Worm (Caenorhabditis elegans) whole organism, L1 larva: ENCODE results near the gene F54D5.15.

Experiments used
- C04F5.9 ChIP-seq: sonication (generic microtip); optimal IDR thresholded peaks from 2 replicates; lab custom pipeline; 2016; ENCODE audit warnings: missing genetic modification characterization, missing compliant biosample characterization
- F16B12.6 ChIP-seq: fragments of 150-350 bp; optimal IDR thresholded peaks from 2 replicates; lab custom pipeline; 2014; ENCODE audit warnings: missing biosample characterization, missing genetic modification characterization
- Y116A8C.19 ChIP-seq: sonication (generic microtip); optimal IDR thresholded peaks from 2 replicates; lab custom pipeline; 2016; ENCODE audit warnings: missing compliant biosample characterization, missing genetic modification characterization, borderline replicate concordance
- aly-2 ChIP-seq: fragments of 150-350 bp; optimal IDR thresholded peaks from 2 replicates; lab custom pipeline; 2014; ENCODE audit warnings: missing biosample characterization, missing genetic modification characterization
- ceh-63 ChIP-seq: fragments of 200-800 bp; sonication (Bioruptor generic); optimal IDR thresholded peaks from 2 replicates; lab custom pipeline; 2018; ENCODE audit warnings: mild to moderate bottlenecking, missing genetic modification characterization, missing compliant biosample characterization
- ceh-88 ChIP-seq: fragments of 200-800 bp; sonication (Bioruptor generic); IDR thresholded peaks from 2 replicates; pipeline ENCODE4 v1.3.6; 2022; ENCODE audit warnings: missing genetic modification characterization, missing compliant biosample characterization
- ces-1 ChIP-seq: fragments of 150-350 bp; optimal IDR thresholded peaks from 2 replicates; lab custom pipeline; 2014; ENCODE audit warnings: missing biosample characterization, missing genetic modification reagents, missing genetic modification characterization
- dpl-1 ChIP-seq, 3 experiments: fragments of 150-350 bp in 2 of 3; sonication (generic microtip) in 1 of 3; optimal IDR thresholded peaks; 2 replicates each; lab custom pipeline; 2014 to 2017; ENCODE audit warnings: missing biosample characterization in 3 of 3, missing genetic modification characterization in 3 of 3, missing genetic modification reagents in 3 of 3
- efl-1 ChIP-seq, 4 experiments: fragments of 150-350 bp; optimal IDR thresholded peaks in 3 of 4; peaks in 1 of 4; 1 replicate in 1 of 4; 2 replicates in 3 of 4; lab custom pipeline; 2014; ENCODE audit warnings: missing biosample characterization in 2 of 4, missing genetic modification characterization in 2 of 4, missing genetic modification reagents in 2 of 4
- egl-27 ChIP-seq, 2 experiments: fragments of 150-350 bp in 1 of 2; sonication (generic microtip); optimal IDR thresholded peaks; 3 replicates each; lab custom pipeline; 2017 to 2018; ENCODE audit warnings: missing biosample characterization in 2 of 2, missing genetic modification characterization in 2 of 2, missing genetic modification reagents in 2 of 2
- elt-3 ChIP-seq, 6 experiments: fragments of 150-350 bp in 1 of 6; sonication (generic microtip); optimal IDR thresholded peaks; 2 replicates each; lab custom pipeline; 2017 to 2018; ENCODE audit warnings: missing biosample characterization in 6 of 6, missing genetic modification characterization in 6 of 6, inconsistent platforms in 1 of 6
- fkh-4 ChIP-seq: sonication (generic microtip); optimal IDR thresholded peaks from 2 replicates; lab custom pipeline; 2016; ENCODE audit warnings: missing compliant biosample characterization, missing genetic modification characterization, borderline replicate concordance
- fkh-8 ChIP-seq: sonication (generic microtip); optimal IDR thresholded peaks from 2 replicates; lab custom pipeline; 2016; ENCODE audit warnings: mild to moderate bottlenecking, missing genetic modification characterization, missing compliant biosample characterization
- grh-1 ChIP-seq: fragments of 200-800 bp; sonication (Bioruptor generic); IDR thresholded peaks from 2 replicates; pipeline ENCODE4 v1.3.6; 2022; ENCODE audit warnings: missing genetic modification reagents, missing genetic modification characterization, missing compliant biosample characterization
- irx-1 ChIP-seq: sonication (generic microtip); optimal IDR thresholded peaks from 2 replicates; lab custom pipeline; 2016; ENCODE audit warnings: missing genetic modification characterization, missing compliant biosample characterization
- isw-1 ChIP-seq: fragments of 200-800 bp; sonication (Bioruptor generic); IDR thresholded peaks from 2 replicates; pipeline ENCODE4 v1.3.6; 2022; ENCODE audit warnings: missing genetic modification characterization, missing compliant biosample characterization
- lin-14 ChIP-seq: fragments of 200-800 bp; sonication (Bioruptor generic); optimal IDR thresholded peaks from 2 replicates; lab custom pipeline; 2018; ENCODE audit warnings: mild to moderate bottlenecking, missing genetic modification characterization, moderate library complexity, missing compliant biosample characterization
- lin-15B ChIP-seq: fragments of 150-350 bp; sonication (generic microtip); optimal IDR thresholded peaks from 3 replicates; lab custom pipeline; 2014; ENCODE audit warnings: missing biosample characterization, missing genetic modification characterization
- lin-35 ChIP-seq, 2 experiments: fragments of 150-350 bp; optimal IDR thresholded peaks; 2 replicates each; lab custom pipeline; 2014; ENCODE audit warnings: missing biosample characterization in 2 of 2, missing genetic modification characterization in 2 of 2, missing genetic modification reagents in 2 of 2
- lsy-2 ChIP-seq, 2 experiments: fragments of 150-350 bp; optimal IDR thresholded peaks; 2 replicates each; lab custom pipeline; 2014; ENCODE audit warnings: missing biosample characterization in 2 of 2, missing genetic modification characterization in 2 of 2
- mab-9 ChIP-seq: fragments of 200-800 bp; sonication (Bioruptor generic); IDR thresholded peaks from 2 replicates; pipeline ENCODE4 v1.3.6; 2022; ENCODE audit warnings: missing genetic modification reagents, missing genetic modification characterization, missing compliant biosample characterization
- mdl-1 ChIP-seq, 2 experiments: fragments of 150-350 bp; optimal IDR thresholded peaks; 2 replicates each; lab custom pipeline; 2014 to 2017; ENCODE audit warnings: missing biosample characterization in 2 of 2, missing genetic modification characterization in 2 of 2, inconsistent platforms in 1 of 2
- mef-2 ChIP-seq: fragments of 150-350 bp; optimal IDR thresholded peaks from 2 replicates; lab custom pipeline; 2014; ENCODE audit warnings: missing biosample characterization, missing genetic modification characterization
- mep-1 ChIP-seq: fragments of 150-350 bp; optimal IDR thresholded peaks from 2 replicates; lab custom pipeline; 2014; ENCODE audit warnings: missing biosample characterization, missing genetic modification characterization
- nhr-11 ChIP-seq: fragments of 150-350 bp; optimal IDR thresholded peaks from 2 replicates; lab custom pipeline; 2014; ENCODE audit warnings: missing biosample characterization, missing genetic modification characterization
- nhr-20 ChIP-seq: sonication (generic microtip); optimal IDR thresholded peaks from 2 replicates; lab custom pipeline; 2016; ENCODE audit warnings: mild to moderate bottlenecking, missing genetic modification characterization, missing compliant biosample characterization
- nhr-71 ChIP-seq: sonication (generic microtip); optimal IDR thresholded peaks from 2 replicates; lab custom pipeline; 2016; ENCODE audit warnings: mild to moderate bottlenecking, missing genetic modification characterization, moderate library complexity, missing compliant biosample characterization
- nhr-77 ChIP-seq: fragments of 150-350 bp; optimal IDR thresholded peaks from 2 replicates; lab custom pipeline; 2014; ENCODE audit warnings: missing biosample characterization, missing genetic modification characterization
- nhr-84 ChIP-seq: sonication (generic microtip); optimal IDR thresholded peaks from 2 replicates; lab custom pipeline; 2017; ENCODE audit warnings: missing biosample characterization, missing genetic modification characterization
- pax-3 ChIP-seq: fragments of 200-800 bp; sonication (Bioruptor generic); optimal IDR thresholded peaks from 2 replicates; lab custom pipeline; 2018; ENCODE audit warnings: mild to moderate bottlenecking, missing genetic modification characterization, moderate library complexity, missing compliant biosample characterization
- pqm-1 ChIP-seq: sonication (generic microtip); optimal IDR thresholded peaks from 3 replicates; lab custom pipeline; 2017; ENCODE audit warnings: missing biosample characterization, missing genetic modification characterization
- unc-130 ChIP-seq: fragments of 150-350 bp; optimal IDR thresholded peaks from 2 replicates; lab custom pipeline; 2017; ENCODE audit warnings: missing biosample characterization, missing genetic modification characterization, inconsistent platforms
- unc-86 ChIP-seq: sonication (generic microtip); optimal IDR thresholded peaks from 2 replicates; lab custom pipeline; 2016; ENCODE audit warnings: missing genetic modification characterization, missing compliant biosample characterization
- unc-98 ChIP-seq: fragments of 200-800 bp; sonication (Bioruptor generic); IDR thresholded peaks from 2 replicates; pipeline ENCODE4 v1.3.6; 2022; ENCODE audit warnings: missing genetic modification characterization, missing compliant biosample characterization
- xbp-1 ChIP-seq: sonication (generic microtip); optimal IDR thresholded peaks from 2 replicates; lab custom pipeline; 2016; ENCODE audit warnings: missing genetic modification characterization, missing compliant biosample characterization
- zag-1 ChIP-seq: fragments of 150-350 bp; optimal IDR thresholded peaks from 2 replicates; lab custom pipeline; 2014; ENCODE audit warnings: missing biosample characterization, missing genetic modification characterization
- zip-4 ChIP-seq: fragments of 200-800 bp; sonication (Bioruptor generic); optimal IDR thresholded peaks from 2 replicates; lab custom pipeline; 2018; ENCODE audit warnings: mild to moderate bottlenecking, missing genetic modification characterization, moderate library complexity, missing compliant biosample characterization
- ztf-11 ChIP-seq, 2 experiments: sonication (generic microtip); optimal IDR thresholded peaks; 2 replicates each; lab custom pipeline; 2016 to 2017; ENCODE audit warnings: missing genetic modification characterization in 2 of 2, missing biosample characterization in 1 of 2, missing compliant biosample characterization in 1 of 2

Gene F54D5.15

ce11 chrII:11596157-11596740 is 32.2 kb upstream of the F54D5.15 start:
- TF ChIP-seq nhr-71 (tag; lab: Kevin White, UChicago) (peak; percentile 86), lin-14 (GFP tag; lab: Kevin White, UChicago) (peak; percentile 1), elt-3 (tag; optimal IDR thresholded peaks at IDR 0.05; lab: Kevin White, UChicago) (no peak), mab-9 (GFP tag; lab: Robert Waterston, UW) (no peak), unc-130 (tag; lab: Kevin White, UChicago) (no peak)

- peak in 1 of 2 experiments; percentile 6 for TF ChIP-seq lin-35 (GFP tag; optimal IDR thresholded peaks at IDR 0.05; lab: Kevin White, UChicago)
- TF ChIP-seq dpl-1 (GFP tag; optimal IDR thresholded peaks at IDR 0.05; lab: Kevin White, UChicago): peak in 1 of 3 experiments; percentile 15
- peak; percentile 75 for TF ChIP-seq lin-14 (GFP tag; lab: Kevin White, UChicago)
- no peak for TF ChIP-seq zag-1 (tag; lab: Kevin White, UChicago)
- TF ChIP-seq lsy-2 (tag; optimal IDR thresholded peaks at IDR 0.05; lab: Kevin White, UChicago): peak in 1 of 2 experiments; percentile 1
- no peak for TF ChIP-seq Y116A8C.19 (tag; lab: Kevin White, UChicago)
- peak in 1 of 2 experiments; percentile 1 for TF ChIP-seq ztf-11 (tag; optimal IDR thresholded peaks at IDR 0.05; lab: Kevin White, UChicago)
- TF ChIP-seq mdl-1 (tag; optimal IDR thresholded peaks at IDR 0.05; lab: Kevin White, UChicago): peak; percentile 41 to 61
- no peak for TF ChIP-seq ces-1 (GFP tag; lab: Kevin White, UChicago)
- TF ChIP-seq efl-1 (optimal IDR thresholded peaks at IDR 0.05; lab: Kevin White, UChicago): peak in 1 of 2 experiments; percentile 21
- peak; percentile 22 to 87 for TF ChIP-seq efl-1 (GFP tag; optimal IDR thresholded peaks at IDR 0.05 in 1 of 2; lab: Kevin White, UChicago)
- TF ChIP-seq nhr-71 (tag; lab: Kevin White, UChicago): peak; percentile 24
Measured at ce11 chrII:11595368-11595996, 31.5 kb upstream of the F54D5.15 start, which contains the start of gene gfat-1. gfat-1 (minus strand) TSS chrII:11595418.

- TF ChIP-seq irx-1 (no peak), unc-98 (no peak), aly-2 (tag; lab: Kevin White, UChicago) (no peak), isw-1 (GFP tag; lab: Robert Waterston, UW) (no peak), pax-3 (tag; lab: Kevin White, UChicago) (no peak), fkh-4 (tag; lab: Kevin White, UChicago) (no peak), nhr-20 (tag; lab: Kevin White, UChicago) (no peak), ceh-63 (GFP tag; lab: Kevin White, UChicago) (no peak), ceh-88 (no peak), unc-86 (no peak), grh-1 (GFP tag; lab: Robert Waterston, UW) (no peak)
Measured at ce11 chrII:11592023-11592422, 28.0 kb upstream of the F54D5.15 start, which contains the start of gene F07A11.1. F07A11.1 (minus strand) TSS chrII:11592123.

ce11 chrII:11591558-11591957 is 27.5 kb upstream of the F54D5.15 start:
- TF ChIP-seq fkh-8: no peak
- no peak for TF ChIP-seq unc-98
- no peak for TF ChIP-seq pqm-1 (tag; lab: Kevin White, UChicago)
- TF ChIP-seq mef-2: no peak
- no peak for TF ChIP-seq lin-15B (tag; lab: Kevin White, UChicago)
- no peak for TF ChIP-seq pax-3 (tag; lab: Kevin White, UChicago)
- TF ChIP-seq irx-1: no peak
- no peak for TF ChIP-seq egl-27 (tag; optimal IDR thresholded peaks at IDR 0.05; lab: Kevin White, UChicago)
- TF ChIP-seq nhr-77: no peak
- TF ChIP-seq nhr-84 (tag; lab: Kevin White, UChicago): no peak
- TF ChIP-seq C04F5.9: no peak
- TF ChIP-seq Y116A8C.19 (tag; lab: Kevin White, UChicago): no peak
- TF ChIP-seq mep-1 (tag; lab: Kevin White, UChicago): no peak
- TF ChIP-seq nhr-11 (tag; lab: Kevin White, UChicago): no peak
- no peak for TF ChIP-seq zip-4
- no peak for TF ChIP-seq lin-14 (GFP tag; lab: Kevin White, UChicago)
- TF ChIP-seq fkh-4 (tag; lab: Kevin White, UChicago): no peak
- TF ChIP-seq grh-1 (GFP tag; lab: Robert Waterston, UW): no peak
- TF ChIP-seq xbp-1: no peak
- TF ChIP-seq F16B12.6: no peak
